Worm (Caenorhabditis elegans) whole organism, young adult: Measurements from ENCODE around the gene twk-49.

ENCODE experiments used
- F23B12.7 ChIP-seq: sonication (generic microtip); optimal IDR thresholded peaks from 2 replicates; lab custom pipeline; 2017; ENCODE audit warnings: missing genetic modification characterization, mild to moderate bottlenecking, missing compliant biosample characterization, antibody characterized with exemption, moderate library complexity; ENCODE audit not compliant: insufficient read depth
- T07F8.4 ChIP-seq: sonication (generic microtip); optimal IDR thresholded peaks from 2 replicates; lab custom pipeline; 2016; ENCODE audit warnings: mild to moderate bottlenecking, missing genetic modification characterization, moderate library complexity, missing compliant biosample characterization
- Y95B8A.8 ChIP-seq: fragments of 200-800 bp; sonication (Bioruptor generic); IDR thresholded peaks from 2 replicates; pipeline ENCODE4 v1.3.6; 2022; ENCODE audit warnings: missing genetic modification reagents, missing genetic modification characterization, missing compliant biosample characterization
- ekl-4 ChIP-seq: fragments of 200-800 bp; sonication (Bioruptor generic); IDR thresholded peaks from 2 replicates; pipeline ENCODE4 v1.3.6; 2022; ENCODE audit warnings: missing genetic modification reagents, missing genetic modification characterization, missing compliant biosample characterization
- gei-17 ChIP-seq: fragments of 200-800 bp; sonication (Bioruptor generic); optimal IDR thresholded peaks from 2 replicates; lab custom pipeline; 2018; ENCODE audit warnings: mild to moderate bottlenecking, missing genetic modification characterization, missing compliant biosample characterization
- madf-3 ChIP-seq: fragments of 200-800 bp; sonication (Bioruptor generic); IDR thresholded peaks from 2 replicates; pipeline ENCODE4 v1.3.6; 2022; ENCODE audit warnings: missing genetic modification reagents, missing genetic modification characterization, missing compliant biosample characterization
- rcor-1 ChIP-seq: fragments of 200-800 bp; sonication (Bioruptor generic); IDR thresholded peaks from 2 replicates; pipeline ENCODE4 v1.3.6; 2022; ENCODE audit warnings: missing genetic modification reagents, missing genetic modification characterization, missing compliant biosample characterization
- repo-1 ChIP-seq: sonication (generic microtip); optimal IDR thresholded peaks from 2 replicates; lab custom pipeline; 2017; ENCODE audit warnings: mild to moderate bottlenecking, missing genetic modification characterization, missing compliant biosample characterization
- snpc-4 ChIP-seq, 5 experiments: fragments of 150-350 bp in 1 of 5; sonication (generic microtip) in 4 of 5; optimal IDR thresholded peaks; 2 replicates each; lab custom pipeline; 2014 to 2018; ENCODE audit warnings: missing genetic modification characterization in 5 of 5, missing biosample characterization in 3 of 5, antibody characterized with exemption in 2 of 5, mild to moderate bottlenecking in 2 of 5, missing compliant biosample characterization in 2 of 5, missing genotype in 2 of 5, moderate library complexity in 2 of 5, missing genetic modification reagents in 1 of 5
- tbp1 ChIP-seq: fragments of 200-800 bp; sonication (Bioruptor generic); optimal IDR thresholded peaks from 2 replicates; lab custom pipeline; 2018; ENCODE audit warnings: mild to moderate bottlenecking, missing genetic modification characterization, missing compliant biosample characterization
- unc-62 ChIP-seq: fragments of 150-350 bp; optimal IDR thresholded peaks from 2 replicates; lab custom pipeline; 2014; ENCODE audit warnings: missing biosample characterization, missing genetic modification reagents, missing genetic modification characterization

ce11 chrII:6544842-6545410 lies 46.0 kb upstream of the twk-49 start, which contains the start of gene lron-15:
- TF ChIP-seq madf-3 (GFP tag; lab: Robert Waterston, UW) (no peak), ekl-4 (GFP tag; lab: Robert Waterston, UW) (no peak), Y95B8A.8 (GFP tag; lab: Robert Waterston, UW) (no peak), F23B12.7 (tag; lab: Kevin White, UChicago) (no peak), unc-62 (GFP tag; lab: Kevin White, UChicago) (no peak), snpc-4 (GFP tag; optimal IDR thresholded peaks at IDR 0.05; lab: Kevin White, UChicago) (no peak), snpc-4 (tag; optimal IDR thresholded peaks at IDR 0.05; lab: Kevin White, UChicago) (no peak), repo-1 (tag; lab: Kevin White, UChicago) (no peak), T07F8.4 (tag; lab: Kevin White, UChicago) (no peak), gei-17 (GFP tag; lab: Kevin White, UChicago) (no peak), rcor-1 (GFP tag; lab: Robert Waterston, UW) (no peak), tbp1 (GFP tag; lab: Kevin White, UChicago) (no peak)
